Fruit fly (Drosophila melanogaster) whole organism, prepupa: ENCODE measurements around the gene CG3638.

ENCODE experiments used
- Blimp-1 ChIP-seq: fragments of 200-800 bp; sonication (Bioruptor generic); optimal IDR thresholded peaks from 3 replicates; lab custom pipeline; 2017; ENCODE audit warnings: missing biosample characterization, missing genetic modification characterization, mild to moderate bottlenecking, moderate library complexity, missing genetic modification reagents
- CG10631 ChIP-seq: fragments of 200-800 bp; sonication (Bioruptor generic); optimal IDR thresholded peaks from 2 replicates; lab custom pipeline; 2016; ENCODE audit warnings: missing biosample characterization, missing genetic modification characterization
- CG10669 ChIP-seq: fragments of 200-800 bp; sonication (Bioruptor generic); optimal IDR thresholded peaks from 3 replicates; lab custom pipeline; 2018; ENCODE audit warnings: missing biosample characterization, mild to moderate bottlenecking, missing genetic modification characterization, moderate library complexity
- CG11294 ChIP-seq: fragments of 200-800 bp; sonication (Bioruptor generic); IDR thresholded peaks from 2 replicates; pipeline ENCODE4 v1.3.6; 2022; ENCODE audit warnings: missing biosample characterization, missing genetic modification characterization
- CG11902 ChIP-seq: fragments of 200-800 bp; sonication (Bioruptor generic); optimal IDR thresholded peaks from 3 replicates; lab custom pipeline; 2016; ENCODE audit warnings: missing biosample characterization, missing genetic modification characterization
- CG15336 ChIP-seq: fragments of 200-800 bp; sonication (Bioruptor generic); IDR thresholded peaks from 2 replicates; pipeline ENCODE4 v1.3.6; 2022; ENCODE audit warnings: missing biosample characterization, missing genetic modification characterization
- CG3032 ChIP-seq: fragments of 200-800 bp; optimal IDR thresholded peaks from 2 replicates; lab custom pipeline; 2019; ENCODE audit warnings: missing biosample characterization, mild to moderate bottlenecking, missing genetic modification characterization, moderate library complexity
- CG31627 ChIP-seq: fragments of 200-800 bp; sonication (Bioruptor generic); optimal IDR thresholded peaks from 3 replicates; lab custom pipeline; 2016; ENCODE audit warnings: missing biosample characterization, missing genetic modification characterization
- CG32006 ChIP-seq: fragments of 200-800 bp; sonication (Bioruptor generic); optimal IDR thresholded peaks from 3 replicates; lab custom pipeline; 2017; ENCODE audit warnings: missing biosample characterization, mild to moderate bottlenecking, missing genetic modification characterization
- CG34406 ChIP-seq: fragments of 200-800 bp; sonication (Bioruptor generic); optimal IDR thresholded peaks from 3 replicates; lab custom pipeline; 2016; ENCODE audit warnings: missing biosample characterization, missing genetic modification characterization
- CG3919 ChIP-seq: fragments of 200-800 bp; sonication (Bioruptor generic); optimal IDR thresholded peaks from 3 replicates; lab custom pipeline; 2016; ENCODE audit warnings: missing biosample characterization, missing genetic modification characterization
- CG6163 ChIP-seq: fragments of 200-800 bp; sonication (Bioruptor generic); IDR thresholded peaks from 3 replicates; pipeline ENCODE4 v1.3.6; 2022; ENCODE audit warnings: missing biosample characterization, missing genetic modification characterization
- CG6276 ChIP-seq: fragments of 200-800 bp; sonication (Bioruptor generic); optimal IDR thresholded peaks from 2 replicates; lab custom pipeline; 2017; ENCODE audit warnings: missing biosample characterization, mild to moderate bottlenecking, missing genetic modification characterization
- CG6792 ChIP-seq: fragments of 200-800 bp; sonication (Bioruptor generic); optimal IDR thresholded peaks from 3 replicates; lab custom pipeline; 2016; ENCODE audit warnings: missing biosample characterization, missing genetic modification characterization
- CG6808 ChIP-seq: fragments of 200-800 bp; sonication (Bioruptor generic); optimal IDR thresholded peaks from 3 replicates; lab custom pipeline; 2017; ENCODE audit warnings: missing biosample characterization, missing genetic modification characterization, mild to moderate bottlenecking, moderate library complexity, missing genetic modification reagents
- CG6854 ChIP-seq: fragments of 200-800 bp; sonication (Bioruptor generic); optimal IDR thresholded peaks from 2 replicates; lab custom pipeline; 2017; ENCODE audit warnings: missing biosample characterization, mild to moderate bottlenecking, missing genetic modification characterization
- CG8119 ChIP-seq: fragments of 200-800 bp; sonication (Bioruptor generic); IDR thresholded peaks from 3 replicates; pipeline ENCODE4 v1.3.6; 2022; ENCODE audit warnings: missing biosample characterization, missing genetic modification characterization
- CG8632 ChIP-seq: fragments of 200-800 bp; sonication (Bioruptor generic); optimal IDR thresholded peaks from 3 replicates; lab custom pipeline; 2016; ENCODE audit warnings: missing biosample characterization, missing genetic modification characterization
- Eip75B ChIP-seq: fragments of 200-800 bp; sonication (Bioruptor generic); optimal IDR thresholded peaks from 3 replicates; lab custom pipeline; 2016; ENCODE audit warnings: missing biosample characterization, missing genetic modification characterization
- Eip78C ChIP-seq: fragments of 200-800 bp; sonication (Bioruptor generic); peaks from one replicate; lab custom pipeline; 2016; ENCODE audit warnings: missing biosample characterization, missing genetic modification characterization
- Eip93F ChIP-seq: fragments of 200-800 bp; sonication (Bioruptor generic); optimal IDR thresholded peaks from 2 replicates; lab custom pipeline; 2016; ENCODE audit warnings: missing biosample characterization, mild to moderate bottlenecking, missing genetic modification characterization
- Ets21C ChIP-seq: fragments of 200-800 bp; sonication (Bioruptor generic); optimal IDR thresholded peaks from 3 replicates; lab custom pipeline; 2016; ENCODE audit warnings: missing biosample characterization, missing genetic modification characterization
- Ets96B ChIP-seq: fragments of 200-800 bp; optimal IDR thresholded peaks from 2 replicates; lab custom pipeline; 2019; ENCODE audit warnings: missing biosample characterization, mild to moderate bottlenecking, missing genetic modification characterization, moderate library complexity
- Gug ChIP-seq: fragments of 200-800 bp; sonication (Bioruptor generic); IDR thresholded peaks from 2 replicates; pipeline ENCODE4 v1.3.6; 2022; ENCODE audit warnings: missing biosample characterization, missing genetic modification characterization
- Hr38 ChIP-seq: sonication (Bioruptor generic); optimal IDR thresholded peaks from 2 replicates; lab custom pipeline; 2016; ENCODE audit warnings: missing biosample characterization, missing genetic modification characterization
- Hr39 ChIP-seq: fragments of 200-800 bp; sonication (Bioruptor generic); optimal IDR thresholded peaks from 2 replicates; lab custom pipeline; 2016; ENCODE audit warnings: missing biosample characterization, missing genetic modification characterization
- Hr4 ChIP-seq: fragments of 200-800 bp; sonication (Bioruptor generic); optimal IDR thresholded peaks from 3 replicates; lab custom pipeline; 2016; ENCODE audit warnings: missing biosample characterization, missing genetic modification characterization
- Lpt ChIP-seq: fragments of 200-800 bp; sonication (Bioruptor generic); optimal IDR thresholded peaks from 3 replicates; lab custom pipeline; 2016; ENCODE audit warnings: missing biosample characterization, missing genetic modification characterization
- Met ChIP-seq: fragments of 200-800 bp; sonication (Bioruptor generic); optimal IDR thresholded peaks from 3 replicates; lab custom pipeline; 2016; ENCODE audit warnings: missing biosample characterization, missing genetic modification characterization
- OdsH ChIP-seq: fragments of 200-800 bp; sonication (Bioruptor generic); optimal IDR thresholded peaks from 3 replicates; lab custom pipeline; 2016; ENCODE audit warnings: missing biosample characterization, missing genetic modification characterization
- Smox ChIP-seq: fragments of 200-800 bp; sonication (Bioruptor generic); optimal IDR thresholded peaks from 3 replicates; lab custom pipeline; 2016; ENCODE audit warnings: missing biosample characterization, missing genetic modification characterization
- Sox102F ChIP-seq: fragments of 200-800 bp; sonication (Bioruptor generic); optimal IDR thresholded peaks from 2 replicates; lab custom pipeline; 2016; ENCODE audit warnings: missing biosample characterization, mild to moderate bottlenecking, missing genetic modification characterization
- Sox14 ChIP-seq: fragments of 200-800 bp; sonication (Bioruptor generic); optimal IDR thresholded peaks from 3 replicates; lab custom pipeline; 2016; ENCODE audit warnings: missing biosample characterization, missing genetic modification characterization
- Sox15 ChIP-seq: fragments of 200-800 bp; sonication (Bioruptor generic); optimal IDR thresholded peaks from 3 replicates; lab custom pipeline; 2016; ENCODE audit warnings: missing biosample characterization, missing genetic modification characterization
- cyc ChIP-seq: fragments of 200-800 bp; sonication (Bioruptor generic); optimal IDR thresholded peaks from 3 replicates; lab custom pipeline; 2016; ENCODE audit warnings: missing biosample characterization, missing genetic modification characterization
- dac ChIP-seq: fragments of 200-800 bp; sonication (Bioruptor generic); optimal IDR thresholded peaks from 2 replicates; lab custom pipeline; 2017; ENCODE audit warnings: missing biosample characterization, mild to moderate bottlenecking, missing genetic modification characterization
- eg ChIP-seq: fragments of 200-800 bp; sonication (Bioruptor generic); IDR thresholded peaks from 3 replicates; pipeline ENCODE4 v1.3.6; 2022; ENCODE audit warnings: missing biosample characterization, missing genetic modification characterization
- esn ChIP-seq: fragments of 200-800 bp; sonication (Bioruptor generic); optimal IDR thresholded peaks from 2 replicates; lab custom pipeline; 2016; ENCODE audit warnings: missing biosample characterization, mild to moderate bottlenecking, missing genetic modification characterization, moderate library complexity
- fd59A ChIP-seq: fragments of 200-800 bp; sonication (Bioruptor generic); optimal IDR thresholded peaks from 2 replicates; lab custom pipeline; 2017; ENCODE audit warnings: missing biosample characterization, mild to moderate bottlenecking, missing genetic modification characterization, missing genetic modification reagents
- fd85E ChIP-seq: fragments of 200-800 bp; sonication (Bioruptor generic); optimal IDR thresholded peaks from 3 replicates; lab custom pipeline; 2016; ENCODE audit warnings: missing biosample characterization, missing genetic modification characterization
- fkh ChIP-seq: fragments of 200-800 bp; sonication (Bioruptor generic); optimal IDR thresholded peaks from 3 replicates; lab custom pipeline; 2017; ENCODE audit warnings: missing biosample characterization, mild to moderate bottlenecking, missing genetic modification characterization, moderate library complexity
- lz ChIP-seq: fragments of 200-800 bp; sonication (Bioruptor generic); optimal IDR thresholded peaks from 3 replicates; lab custom pipeline; 2016; ENCODE audit warnings: missing biosample characterization, missing genetic modification characterization
- net ChIP-seq: fragments of 200-800 bp; sonication (Bioruptor generic); optimal IDR thresholded peaks from 3 replicates; lab custom pipeline; 2016; ENCODE audit warnings: missing biosample characterization, missing genetic modification characterization
- pdm3 ChIP-seq: fragments of 200-800 bp; sonication (Bioruptor generic); optimal IDR thresholded peaks from 3 replicates; lab custom pipeline; 2016; ENCODE audit warnings: missing biosample characterization, missing genetic modification characterization
- salr ChIP-seq, 2 experiments: fragments of 200-800 bp; sonication (Bioruptor generic); optimal IDR thresholded peaks; 3 replicates each; lab custom pipeline; 2016 to 2018; ENCODE audit warnings: missing biosample characterization in 2 of 2, missing genetic modification characterization in 2 of 2, mild to moderate bottlenecking in 1 of 2
- spab ChIP-seq: fragments of 200-800 bp; sonication (Bioruptor generic); optimal IDR thresholded peaks from 2 replicates; lab custom pipeline; 2017; ENCODE audit warnings: missing biosample characterization, mild to moderate bottlenecking, missing genetic modification characterization, missing genetic modification reagents
- ss ChIP-seq, 2 experiments: fragments of 200-800 bp; sonication (Bioruptor generic); optimal IDR thresholded peaks; 2 replicates in 1 of 2; 3 replicates in 1 of 2; lab custom pipeline; 2017 to 2018; ENCODE audit warnings: mild to moderate bottlenecking in 2 of 2, missing biosample characterization in 2 of 2, missing genetic modification characterization in 2 of 2, moderate library complexity in 1 of 2
- svp ChIP-seq: fragments of 200-800 bp; sonication (Bioruptor generic); peaks from one replicate; lab custom pipeline; 2016; ENCODE audit warnings: missing biosample characterization, missing genetic modification characterization
- topi ChIP-seq: fragments of 200-800 bp; sonication (Bioruptor generic); optimal IDR thresholded peaks from 3 replicates; lab custom pipeline; 2016; ENCODE audit warnings: missing biosample characterization, missing genetic modification characterization
- vri ChIP-seq: fragments of 200-800 bp; sonication (Bioruptor generic); optimal IDR thresholded peaks from 3 replicates; lab custom pipeline; 2016; ENCODE audit warnings: missing biosample characterization, mild to moderate bottlenecking, missing genetic modification characterization

Gene CG3638

dm6 chrX:1236475-1236874 is at the start of gene CG3638:
Gene CG3638 (minus strand): TSS chrX:1236684.
- no peak for TF ChIP-seq CG10669 (GFP tag; lab: Kevin White, UChicago)
- peak; percentile 16 for TF ChIP-seq Hr39 (GFP tag; lab: Kevin White, UChicago)
- TF ChIP-seq cyc (GFP tag; lab: Kevin White, UChicago), result peak; percentile 17
- no peak for TF ChIP-seq CG6276
- no peak for TF ChIP-seq eg (GFP tag; lab: Robert Waterston, UW)
- TF ChIP-seq CG3919 (GFP tag; lab: Kevin White, UChicago), result peak; percentile 12
- peak; percentile 44 for TF ChIP-seq Sox14 (GFP tag; lab: Kevin White, UChicago)
- no peak for TF ChIP-seq CG8119
- no peak for TF ChIP-seq fd59A (GFP tag; lab: Kevin White, UChicago)
- TF ChIP-seq Hr4 (GFP tag; lab: Kevin White, UChicago), result no peak
- TF ChIP-seq OdsH (GFP tag; lab: Kevin White, UChicago), result no peak
- no peak for TF ChIP-seq CG8632
- no peak for TF ChIP-seq Sox102F (GFP tag; lab: Kevin White, UChicago)
- TF ChIP-seq net, result no peak
- no peak for TF ChIP-seq Lpt (GFP tag; lab: Kevin White, UChicago)
- no peak for TF ChIP-seq fd85E (GFP tag; lab: Kevin White, UChicago)
- TF ChIP-seq CG32006, result no peak
- TF ChIP-seq Ets96B, result no peak
- TF ChIP-seq Eip93F (GFP tag; lab: Kevin White, UChicago), result no peak
- no peak for TF ChIP-seq Eip78C (GFP tag; lab: Kevin White, UChicago)
- no peak for TF ChIP-seq vri (GFP tag; lab: Kevin White, UChicago)
- TF ChIP-seq CG31627 (GFP tag; lab: Kevin White, UChicago), result peak; percentile 23
- TF ChIP-seq fkh (GFP tag; lab: Kevin White, UChicago), result no peak
- TF ChIP-seq CG34406 (GFP tag; lab: Kevin White, UChicago), result no peak
- TF ChIP-seq Ets21C, result no peak
- TF ChIP-seq topi (GFP tag; lab: Kevin White, UChicago), result no peak
- peak; percentile 11 for TF ChIP-seq CG3032
- no peak for TF ChIP-seq CG15336
- no peak for TF ChIP-seq CG10631 (GFP tag; lab: Kevin White, UChicago)
- TF ChIP-seq CG11902 (GFP tag; lab: Kevin White, UChicago), result no peak
- no peak for TF ChIP-seq CG6792 (GFP tag; lab: Kevin White, UChicago)
- peak; percentile 9 for TF ChIP-seq lz (GFP tag; lab: Kevin White, UChicago)
- TF ChIP-seq dac (GFP tag; lab: Kevin White, UChicago), result no peak
- no peak for TF ChIP-seq Gug (GFP tag; lab: Robert Waterston, UW)
- TF ChIP-seq spab (GFP tag; lab: Kevin White, UChicago), result no peak
- TF ChIP-seq pdm3, result no peak
- TF ChIP-seq ss (GFP tag; optimal IDR thresholded peaks at IDR 0.05; lab: Kevin White, UChicago), result no peak
- TF ChIP-seq salr (GFP tag; optimal IDR thresholded peaks at IDR 0.05; lab: Kevin White, UChicago), result no peak
- TF ChIP-seq Sox15 (GFP tag; lab: Kevin White, UChicago), result no peak
- no peak for TF ChIP-seq Met (GFP tag; lab: Kevin White, UChicago)
- no peak for TF ChIP-seq CG6854
- TF ChIP-seq Hr38 (GFP tag; lab: Kevin White, UChicago), result no peak
- no peak; the same call in 2 of the 3 replicates for TF ChIP-seq CG6163 (GFP tag; lab: Robert Waterston, UW)
- no peak for TF ChIP-seq CG11294 (GFP tag; lab: Robert Waterston, UW)
- no peak for TF ChIP-seq Blimp-1
- peak; percentile 26 for TF ChIP-seq svp (GFP tag; lab: Kevin White, UChicago)
- no peak for TF ChIP-seq Eip75B (GFP tag; lab: Kevin White, UChicago)
- no peak for TF ChIP-seq esn (GFP tag; lab: Kevin White, UChicago)
- no peak for TF ChIP-seq CG6808 (GFP tag; lab: Kevin White, UChicago)
- no peak for TF ChIP-seq Smox (GFP tag; lab: Kevin White, UChicago)
